Worm (Caenorhabditis elegans) whole organism, L4/young adult: ENCODE data around the gene rpl-20.

Experiments used
- W03F9.2 ChIP-seq: fragments of 150-350 bp; optimal IDR thresholded peaks from 2 replicates; lab custom pipeline; 2014; ENCODE audit warnings: missing biosample characterization, missing genetic modification characterization
- dao-5 ChIP-seq: sonication (generic microtip); optimal IDR thresholded peaks from 2 replicates; lab custom pipeline; 2016; ENCODE audit warnings: missing genotype, missing genetic modification characterization, moderate library complexity, missing compliant biosample characterization
- him-1 ChIP-seq: sonication (generic microtip); optimal IDR thresholded peaks from 2 replicates; lab custom pipeline; 2016; ENCODE audit warnings: missing genotype, missing genetic modification reagents, missing genetic modification characterization, missing compliant biosample characterization

- no peak for TF ChIP-seq him-1 (tag; lab: Kevin White, UChicago)
- TF ChIP-seq W03F9.2 = no peak
- no peak for TF ChIP-seq dao-5 (tag; lab: Kevin White, UChicago)
Measured at ce11 chrIV:4724562-4724961, 25.0 kb downstream of the rpl-20 start, which contains the start of gene K08F11.1.
